Worm (Caenorhabditis elegans) whole organism, L4 larva: ENCODE results near the gene csn-3.
A peak's percentile ranks its signal among the peaks of the same experiment; 100 is the strongest.

Experiments used
- F37D6.2 ChIP-seq: sonication (generic microtip); optimal IDR thresholded peaks from 2 replicates; lab custom pipeline; 2016; ENCODE audit warnings: mild to moderate bottlenecking, missing genetic modification characterization, missing compliant biosample characterization
- T20F7.1 ChIP-seq: fragments of 200-800 bp; sonication (Bioruptor generic); optimal IDR thresholded peaks from 2 replicates; lab custom pipeline; 2018; ENCODE audit warnings: mild to moderate bottlenecking, missing genetic modification characterization, missing compliant biosample characterization
- Y105C5A.15 ChIP-seq: fragments of 200-800 bp; sonication (Bioruptor generic); IDR thresholded peaks from 2 replicates; pipeline ENCODE4 v1.3.6; 2022; ENCODE audit warnings: missing genetic modification characterization, missing compliant biosample characterization
- Y75B8A.6 ChIP-seq: fragments of 200-800 bp; sonication (Bioruptor generic); IDR thresholded peaks from 2 replicates; pipeline ENCODE4 v1.3.6; 2022; ENCODE audit warnings: missing genetic modification reagents, missing genetic modification characterization, missing compliant biosample characterization
- aha-1 ChIP-seq: fragments of 150-350 bp; peaks from one replicate; lab custom pipeline; 2014; ENCODE audit warnings: missing biosample characterization, missing genetic modification characterization
- cey-2 ChIP-seq: sonication (generic microtip); optimal IDR thresholded peaks from 3 replicates; lab custom pipeline; 2017; ENCODE audit warnings: missing genetic modification characterization, mild to moderate bottlenecking, missing compliant biosample characterization, antibody characterized with exemption, borderline replicate concordance; ENCODE audit not compliant: insufficient read depth
- egl-43 ChIP-seq: fragments of 200-800 bp; sonication (Bioruptor generic); IDR thresholded peaks from 2 replicates; pipeline ENCODE4 v1.3.6; 2022; ENCODE audit warnings: missing genetic modification reagents, missing genetic modification characterization, missing compliant biosample characterization
- fkh-10 ChIP-seq: fragments of 150-350 bp; optimal IDR thresholded peaks from 2 replicates; lab custom pipeline; 2014; ENCODE audit warnings: missing biosample characterization, missing genetic modification reagents, missing genetic modification characterization
- fos-1 ChIP-seq: fragments of 150-350 bp; optimal IDR thresholded peaks from 2 replicates; lab custom pipeline; 2014; ENCODE audit warnings: missing biosample characterization, missing genetic modification characterization
- gei-8 ChIP-seq: fragments of 200-800 bp; sonication (Bioruptor generic); optimal IDR thresholded peaks from 2 replicates; lab custom pipeline; 2018; ENCODE audit warnings: mild to moderate bottlenecking, missing genetic modification characterization, missing compliant biosample characterization
- hlh-30 ChIP-seq: sonication (generic microtip); optimal IDR thresholded peaks from 2 replicates; lab custom pipeline; 2017; ENCODE audit warnings: antibody characterized with exemption, mild to moderate bottlenecking, missing genetic modification characterization, missing compliant biosample characterization; ENCODE audit not compliant: insufficient read depth
- lin-13 ChIP-seq: fragments of 150-350 bp; optimal IDR thresholded peaks from 2 replicates; lab custom pipeline; 2014; ENCODE audit warnings: missing biosample characterization, missing genetic modification reagents, missing genetic modification characterization
- lin-15B ChIP-seq: fragments of 150-350 bp; sonication (generic microtip); optimal IDR thresholded peaks from 3 replicates; lab custom pipeline; 2014; ENCODE audit warnings: missing biosample characterization, missing genetic modification characterization
- lin-38 ChIP-seq: fragments of 200-800 bp; sonication (Bioruptor generic); IDR thresholded peaks from 2 replicates; pipeline ENCODE4 v1.3.6; 2022; ENCODE audit warnings: missing genetic modification reagents, missing genetic modification characterization, missing compliant biosample characterization
- madf-9 ChIP-seq: fragments of 200-800 bp; sonication (Bioruptor generic); conservative IDR thresholded peaks from 2 replicates; pipeline ENCODE4 v1.3.6; 2022; ENCODE audit warnings: missing genetic modification reagents, missing genetic modification characterization, missing compliant biosample characterization
- mdt-29 ChIP-seq: fragments of 200-800 bp; sonication (Bioruptor generic); IDR thresholded peaks from 2 replicates; pipeline ENCODE4 v1.3.6; 2022; ENCODE audit warnings: missing genetic modification reagents, missing genetic modification characterization, missing compliant biosample characterization
- mxl-2 ChIP-seq: fragments of 200-800 bp; sonication (Bioruptor generic); conservative IDR thresholded peaks from 2 replicates; pipeline ENCODE4 v1.3.6; 2022; ENCODE audit warnings: missing genetic modification reagents, missing genetic modification characterization, missing compliant biosample characterization
- mxl-3 ChIP-seq: fragments of 200-800 bp; sonication (Bioruptor generic); optimal IDR thresholded peaks from 2 replicates; lab custom pipeline; 2018; ENCODE audit warnings: mild to moderate bottlenecking, missing genetic modification characterization, missing compliant biosample characterization
- nhr-10 ChIP-seq: fragments of 150-350 bp; optimal IDR thresholded peaks from 2 replicates; lab custom pipeline; 2014; ENCODE audit warnings: missing biosample characterization, missing genetic modification characterization
- nhr-102 ChIP-seq: sonication (generic microtip); optimal IDR thresholded peaks from 2 replicates; lab custom pipeline; 2016; ENCODE audit warnings: mild to moderate bottlenecking, missing genetic modification characterization, moderate library complexity, missing compliant biosample characterization
- nhr-11 ChIP-seq: fragments of 150-350 bp; optimal IDR thresholded peaks from 2 replicates; lab custom pipeline; 2014; ENCODE audit warnings: missing biosample characterization, missing genetic modification characterization
- nhr-237 ChIP-seq: sonication (generic microtip); optimal IDR thresholded peaks from 2 replicates; lab custom pipeline; 2017; ENCODE audit warnings: missing biosample characterization, missing genetic modification characterization
- nhr-6 ChIP-seq: fragments of 150-350 bp; optimal IDR thresholded peaks from 2 replicates; lab custom pipeline; 2014; ENCODE audit warnings: missing biosample characterization, missing genetic modification characterization
- pqm-1 ChIP-seq: sonication (generic microtip); optimal IDR thresholded peaks from 2 replicates; lab custom pipeline; 2017; ENCODE audit warnings: missing biosample characterization, missing genetic modification characterization
- set-16 ChIP-seq: fragments of 200-800 bp; sonication (Bioruptor generic); IDR thresholded peaks from 2 replicates; pipeline ENCODE4 v1.3.6; 2022; ENCODE audit warnings: missing genetic modification reagents, missing genetic modification characterization, missing compliant biosample characterization
- skn-1 ChIP-seq: fragments of 150-350 bp; optimal IDR thresholded peaks from 2 replicates; lab custom pipeline; 2014; ENCODE audit warnings: missing biosample characterization, missing genetic modification characterization
- snpc-4 ChIP-seq: fragments of 150-350 bp; optimal IDR thresholded peaks from 2 replicates; lab custom pipeline; 2014; ENCODE audit warnings: missing biosample characterization, missing genetic modification characterization
- spr-1 ChIP-seq: sonication (generic microtip); optimal IDR thresholded peaks from 2 replicates; lab custom pipeline; 2016; ENCODE audit warnings: mild to moderate bottlenecking, missing genetic modification characterization, missing compliant biosample characterization
- tra-1 ChIP-seq: fragments of 200-800 bp; sonication (Bioruptor generic); IDR thresholded peaks from 2 replicates; pipeline ENCODE4 v1.3.6; 2022; ENCODE audit warnings: missing genetic modification reagents, missing genetic modification characterization, missing compliant biosample characterization
- unc-62 ChIP-seq, 3 experiments: fragments of 150-350 bp in 1 of 3; sonication (generic microtip); optimal IDR thresholded peaks in 2 of 3; peaks in 1 of 3; 1 replicate in 1 of 3; 2 replicates in 2 of 3; lab custom pipeline; 2014 to 2017; ENCODE audit warnings: missing biosample characterization in 3 of 3, missing genetic modification characterization in 3 of 3, missing genetic modification reagents in 3 of 3, missing genotype in 1 of 3
- vab-7 ChIP-seq: fragments of 200-800 bp; sonication (Bioruptor generic); IDR thresholded peaks from 2 replicates; pipeline ENCODE4 v1.3.6; 2022; ENCODE audit warnings: missing genetic modification reagents, missing genetic modification characterization, missing compliant biosample characterization
- zfp-3 ChIP-seq: fragments of 200-800 bp; sonication (Bioruptor generic); conservative IDR thresholded peaks from 2 replicates; pipeline ENCODE4 v1.3.6; 2022; ENCODE audit warnings: missing genetic modification reagents, missing genetic modification characterization, missing compliant biosample characterization

The csn-3 gene

DNA sequence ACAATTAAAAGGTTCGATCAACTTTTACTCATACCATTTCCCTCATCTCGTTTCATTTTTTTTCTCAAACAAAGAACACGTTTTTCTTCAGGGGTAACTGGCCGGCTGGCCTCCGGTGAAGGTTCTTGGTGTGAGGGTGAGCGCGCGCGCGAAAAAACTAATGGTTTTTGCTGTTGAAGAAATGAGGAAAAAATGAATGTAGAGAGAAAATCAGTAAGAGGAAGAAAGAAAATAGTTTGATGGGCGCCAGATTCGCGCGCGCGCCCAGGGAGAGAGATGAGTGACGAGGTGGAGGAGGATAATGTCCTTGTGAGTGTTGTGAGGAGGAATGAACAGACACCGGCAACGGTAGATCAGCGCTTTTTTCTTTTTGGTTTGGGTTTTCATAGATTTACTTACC, 23.5 kb upstream of the csn-3 start:
- TF ChIP-seq set-16 (GFP tag; lab: Robert Waterston, UW), result 0 out of 2 replicates have a peak, but pooled peaks have one; percentile 13
- peak in 1 of 2 experiments; percentile 78 for TF ChIP-seq unc-62 (GFP tag; optimal IDR thresholded peaks at IDR 0.05 in 1 of 2; lab: Kevin White, UChicago)
- no peak for TF ChIP-seq unc-62 (tag; optimal IDR thresholded peaks at IDR 0.05; lab: Kevin White, UChicago)
- no peak for TF ChIP-seq mxl-2 (GFP tag; lab: Robert Waterston, UW)
- no peak for TF ChIP-seq vab-7 (GFP tag; lab: Robert Waterston, UW)
- no peak for TF ChIP-seq madf-9 (GFP tag; lab: Robert Waterston, UW)
- TF ChIP-seq hlh-30, result peak; percentile 5
- TF ChIP-seq nhr-102 (tag; lab: Kevin White, UChicago), result no peak
- no peak for TF ChIP-seq lin-15B
- no peak for TF ChIP-seq nhr-10 (tag; lab: Kevin White, UChicago)
- TF ChIP-seq aha-1 (tag; lab: Kevin White, UChicago), result no peak

DNA sequence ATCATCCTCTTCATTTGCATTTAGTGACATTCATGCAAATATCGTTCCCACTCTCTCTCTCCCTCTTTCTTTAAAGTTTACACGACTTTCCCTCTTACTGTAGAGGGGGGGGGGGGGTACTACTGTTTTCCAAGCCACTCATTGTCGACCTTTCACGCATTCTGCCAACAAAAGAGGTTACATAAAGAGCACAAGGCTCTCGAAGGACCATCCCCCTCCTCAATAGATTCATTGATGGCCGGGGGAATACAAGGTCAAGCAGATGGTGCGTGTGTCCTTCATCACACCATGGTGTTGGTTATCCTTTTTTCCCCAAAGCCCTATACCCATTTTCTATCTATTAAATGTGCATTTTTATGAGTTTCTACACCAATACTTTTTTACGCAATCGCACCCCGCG, 21.6 kb upstream of the csn-3 start:
- no peak for TF ChIP-seq nhr-11 (tag; lab: Kevin White, UChicago)
- no peak for TF ChIP-seq egl-43
- TF ChIP-seq aha-1 (tag; lab: Kevin White, UChicago), result peak; percentile 42
- TF ChIP-seq mxl-2 (GFP tag; lab: Robert Waterston, UW), result no peak
- TF ChIP-seq fos-1 (tag; lab: Kevin White, UChicago), result no peak
- TF ChIP-seq Y105C5A.15 (GFP tag; lab: Robert Waterston, UW), result no peak

DNA sequence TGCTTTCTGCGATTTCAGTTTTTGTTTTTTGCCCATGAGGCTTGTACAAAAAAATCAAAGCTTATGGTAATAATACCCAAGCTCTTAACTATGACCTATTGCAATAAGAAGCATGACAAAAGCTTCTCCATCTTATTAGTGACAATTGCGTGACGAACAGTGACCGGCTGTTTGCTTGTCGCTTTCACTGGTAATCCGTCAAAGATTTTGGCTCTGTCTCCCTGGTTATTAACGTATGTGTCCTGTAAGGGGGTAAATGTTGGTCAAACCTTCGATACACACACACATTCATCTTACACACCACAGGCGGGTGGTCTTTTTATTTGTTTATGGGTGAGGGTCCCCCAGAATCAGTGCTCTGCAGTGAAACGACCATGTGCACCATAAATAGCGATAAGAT, 20.4 kb upstream of the csn-3 start:
- TF ChIP-seq skn-1 (tag; lab: Kevin White, UChicago), result no peak
- TF ChIP-seq aha-1 (tag; lab: Kevin White, UChicago), result peak; percentile 56
- TF ChIP-seq, all 104 proteins: peak for 1

DNA sequence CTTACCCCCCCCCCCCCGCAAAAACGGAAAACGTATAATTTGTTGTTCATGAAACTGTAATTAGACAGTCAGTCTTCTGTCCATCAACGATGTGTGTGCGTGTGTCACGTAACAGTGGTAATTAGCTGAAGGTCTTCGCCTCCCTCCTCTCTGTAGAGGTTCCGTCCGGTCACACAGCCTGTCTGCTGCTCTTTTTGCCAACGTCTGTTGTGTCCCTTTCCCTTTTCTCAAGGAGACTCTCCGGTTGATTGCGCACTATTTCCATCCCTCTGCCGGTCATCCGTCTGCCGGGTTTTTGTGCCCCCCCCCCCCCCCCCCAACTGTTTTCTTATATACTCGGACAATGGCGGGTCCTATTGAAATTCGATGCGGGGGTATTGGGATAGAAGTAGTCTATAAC, 18.8 kb upstream of the csn-3 start:
- TF ChIP-seq T20F7.1 (GFP tag; lab: Kevin White, UChicago) (no peak), tra-1 (GFP tag; lab: Robert Waterston, UW) (no peak), zfp-3 (0 out of 2 replicates have a peak, but pooled peaks have one; percentile 21), set-16 (GFP tag; lab: Robert Waterston, UW) (peak; percentile 66)

DNA sequence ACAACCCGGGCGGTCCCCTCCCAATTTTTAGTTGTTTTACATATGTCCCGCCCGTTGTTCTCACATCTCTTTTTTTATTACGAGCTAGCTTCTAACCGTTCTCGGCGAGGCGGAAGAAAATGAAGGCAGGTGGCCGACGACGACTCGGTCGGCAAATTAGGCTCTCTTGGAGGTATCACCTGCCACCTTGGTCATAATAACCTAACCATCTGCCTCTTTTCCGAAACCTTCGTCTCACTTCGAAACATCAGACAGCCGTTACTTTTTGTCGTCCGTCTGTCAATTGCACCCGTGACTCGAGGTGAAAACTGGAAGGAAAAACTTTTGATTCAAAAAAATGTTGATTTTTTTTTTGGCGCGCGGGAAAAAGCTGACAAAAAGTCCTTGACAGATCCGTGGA, 17.1 kb upstream of the csn-3 start:
- no peak for TF ChIP-seq cey-2 (tag; lab: Kevin White, UChicago)
- TF ChIP-seq lin-13 (GFP tag; lab: Kevin White, UChicago), result no peak
- no peak for TF ChIP-seq mdt-29 (GFP tag; lab: Robert Waterston, UW)
- no peak for TF ChIP-seq mxl-3 (GFP tag; lab: Kevin White, UChicago)
- TF ChIP-seq fkh-10 (GFP tag; lab: Kevin White, UChicago), result no peak

DNA sequence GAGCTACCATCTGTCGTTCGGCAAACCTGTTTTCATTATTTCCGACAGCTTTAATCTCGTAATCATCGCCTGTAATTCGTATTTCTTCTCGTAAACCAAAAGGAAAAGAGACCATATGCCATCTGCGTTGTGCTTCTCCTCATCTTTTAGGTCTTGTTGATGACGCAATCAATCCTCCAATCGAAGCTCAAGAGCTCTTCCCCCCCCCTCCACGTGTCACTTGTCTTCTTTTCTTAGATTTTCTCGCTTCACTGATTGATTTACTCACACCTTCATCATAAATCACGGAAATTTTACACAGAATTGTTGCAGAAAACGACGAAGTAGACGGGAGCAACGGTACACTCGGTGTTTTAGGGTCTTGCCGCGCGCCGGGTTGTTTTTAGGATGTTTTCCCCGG, 15.8 kb upstream of the csn-3 start, which contains the start of gene tcl-2:
tcl-2 (plus strand) TSS at position 388 of the 400 bp plus-strand sequence.
- TF ChIP-seq spr-1 (tag; lab: Kevin White, UChicago), result no peak
- no peak for TF ChIP-seq pqm-1
- TF ChIP-seq unc-62 (GFP tag; optimal IDR thresholded peaks at IDR 0.05 in 1 of 2; lab: Kevin White, UChicago), result no peak
- no peak for TF ChIP-seq unc-62 (tag; optimal IDR thresholded peaks at IDR 0.05; lab: Kevin White, UChicago)
- TF ChIP-seq gei-8 (GFP tag; lab: Kevin White, UChicago), result no peak
- TF ChIP-seq nhr-6 (tag; lab: Kevin White, UChicago), result no peak
- TF ChIP-seq snpc-4 (tag; lab: Kevin White, UChicago), result no peak
- TF ChIP-seq lin-38, result no peak
- TF ChIP-seq madf-9 (GFP tag; lab: Robert Waterston, UW), result no peak
- TF ChIP-seq Y75B8A.6, result no peak
- TF ChIP-seq F37D6.2 (tag; lab: Kevin White, UChicago), result no peak
- TF ChIP-seq nhr-237 (tag; lab: Kevin White, UChicago), result no peak
